Fruit fly (Drosophila melanogaster) whole organism, embryonic: ENCODE measurements around the gene Sps2.

Experiments
- Abd-B ChIP-seq: fragments of 200-800 bp; sonication (Bioruptor generic); optimal IDR thresholded peaks from 2 replicates; lab custom pipeline; 2018; ENCODE audit warnings: missing biosample characterization, mild to moderate bottlenecking, missing genetic modification characterization, moderate library complexity
- Atf3 ChIP-seq: fragments of 200-800 bp; sonication (Bioruptor generic); optimal IDR thresholded peaks from 3 replicates; lab custom pipeline; 2016; ENCODE audit warnings: missing biosample characterization, missing genetic modification characterization
- Bgb ChIP-seq: fragments of 200-800 bp; sonication (Bioruptor generic); IDR thresholded peaks from 2 replicates; pipeline ENCODE4 v1.3.6; 2022; ENCODE audit warnings: missing biosample characterization, missing genetic modification characterization; ENCODE audit not compliant: partially characterized antibody
- C15 ChIP-seq: fragments of 200-800 bp; sonication (Bioruptor generic); IDR thresholded peaks from 3 replicates; pipeline ENCODE4 v1.3.6; 2022; ENCODE audit warnings: missing biosample characterization, missing genetic modification characterization
- CG14710 ChIP-seq: fragments of 200-800 bp; sonication (Bioruptor generic); optimal IDR thresholded peaks from 3 replicates; lab custom pipeline; 2019; ENCODE audit warnings: missing biosample characterization, mild to moderate bottlenecking, missing genetic modification characterization, moderate library complexity
- CG15514 ChIP-seq: fragments of 200-800 bp; sonication (Bioruptor generic); optimal IDR thresholded peaks from 3 replicates; lab custom pipeline; 2017; ENCODE audit warnings: missing biosample characterization, missing genetic modification characterization, mild to moderate bottlenecking, moderate library complexity, missing genetic modification reagents
- CG1603 ChIP-seq: fragments of 200-800 bp; sonication (Bioruptor generic); optimal IDR thresholded peaks from 2 replicates; lab custom pipeline; 2019; ENCODE audit warnings: missing biosample characterization, mild to moderate bottlenecking, missing genetic modification characterization, moderate library complexity
- CG16779 ChIP-seq: fragments of 200-800 bp; sonication (Bioruptor generic); IDR thresholded peaks from 2 replicates; pipeline ENCODE4 v1.3.6; 2022; ENCODE audit warnings: missing biosample characterization, missing genetic modification characterization
- CG17912 ChIP-seq: fragments of 200-800 bp; sonication (Bioruptor generic); optimal IDR thresholded peaks from 2 replicates; lab custom pipeline; 2018; ENCODE audit warnings: missing biosample characterization, mild to moderate bottlenecking, missing genetic modification characterization
- CG1792 ChIP-seq: fragments of 200-800 bp; sonication (Bioruptor generic); optimal IDR thresholded peaks from 2 replicates; lab custom pipeline; 2016; ENCODE audit warnings: missing biosample characterization, missing genetic modification characterization
- CG18011 ChIP-seq: fragments of 200-800 bp; sonication (Bioruptor generic); optimal IDR thresholded peaks from 2 replicates; lab custom pipeline; 2017; ENCODE audit warnings: missing biosample characterization, missing genetic modification characterization, mild to moderate bottlenecking, moderate library complexity, missing genotype
- CG2199 ChIP-seq: fragments of 200-800 bp; sonication (Bioruptor generic); IDR thresholded peaks from 3 replicates; pipeline ENCODE4 v1.3.6; 2022; ENCODE audit warnings: missing biosample characterization, missing genetic modification characterization
- CG30020 ChIP-seq: fragments of 200-800 bp; optimal IDR thresholded peaks from 2 replicates; lab custom pipeline; 2019; ENCODE audit warnings: missing biosample characterization, mild to moderate bottlenecking, missing genetic modification characterization, moderate library complexity
- CG3163 ChIP-seq: fragments of 200-800 bp; sonication (Bioruptor generic); optimal IDR thresholded peaks from 3 replicates; lab custom pipeline; 2016; ENCODE audit warnings: missing biosample characterization, missing genetic modification characterization
- CG4282 ChIP-seq: fragments of 200-800 bp; sonication (Bioruptor generic); optimal IDR thresholded peaks from 2 replicates; lab custom pipeline; 2016; ENCODE audit warnings: missing biosample characterization, missing genetic modification characterization
- CG4617 ChIP-seq: fragments of 200-800 bp; sonication (Bioruptor generic); optimal IDR thresholded peaks from 3 replicates; lab custom pipeline; 2016; ENCODE audit warnings: missing biosample characterization, missing genetic modification characterization, borderline replicate concordance
- CG8089 ChIP-seq: fragments of 200-800 bp; sonication (Bioruptor generic); optimal IDR thresholded peaks from 3 replicates; lab custom pipeline; 2016; ENCODE audit warnings: missing biosample characterization, missing genetic modification characterization
- CG8478 ChIP-seq: fragments of >200 bp; optimal IDR thresholded peaks from 2 replicates; lab custom pipeline; 2018
- CG8765 ChIP-seq: fragments of 200-800 bp; sonication (Bioruptor generic); IDR thresholded peaks from 2 replicates; pipeline ENCODE4 v1.3.6; 2022; ENCODE audit warnings: missing biosample characterization, missing genetic modification characterization
- CG8924 ChIP-seq: fragments of 200-800 bp; optimal IDR thresholded peaks from 3 replicates; lab custom pipeline; 2019; ENCODE audit warnings: missing biosample characterization, mild to moderate bottlenecking, missing genetic modification characterization, moderate library complexity
- CoRest ChIP-seq: fragments of 200-800 bp; sonication (Bioruptor generic); optimal IDR thresholded peaks from 3 replicates; lab custom pipeline; 2018; ENCODE audit warnings: missing biosample characterization, mild to moderate bottlenecking, missing genetic modification characterization, moderate library complexity
- Dp ChIP-seq: fragments of 200-800 bp; sonication (Bioruptor generic); optimal IDR thresholded peaks from 2 replicates; lab custom pipeline; 2018; ENCODE audit warnings: missing biosample characterization, mild to moderate bottlenecking, missing genetic modification characterization, moderate library complexity
- Dref ChIP-seq: fragments of 200-800 bp; sonication (Bioruptor generic); IDR thresholded peaks from 2 replicates; pipeline ENCODE4 v1.3.6; 2022; ENCODE audit warnings: missing biosample characterization, missing genetic modification characterization
- ERR ChIP-seq: fragments of 200-800 bp; sonication (Bioruptor generic); optimal IDR thresholded peaks from 2 replicates; lab custom pipeline; 2016; ENCODE audit warnings: missing biosample characterization, missing genetic modification characterization
- Gug ChIP-seq: fragments of 200-800 bp; sonication (Bioruptor generic); IDR thresholded peaks from 4 replicates; pipeline ENCODE4 v1.3.6; 2022; ENCODE audit warnings: missing biosample characterization, missing genetic modification characterization
- HLH4C ChIP-seq: fragments of 200-800 bp; sonication (Bioruptor generic); IDR thresholded peaks from 3 replicates; pipeline ENCODE4 v1.3.6; 2022; ENCODE audit warnings: missing biosample characterization, missing genetic modification characterization; ENCODE audit not compliant: partially characterized antibody
- MBD-R2 ChIP-seq: fragments of 200-800 bp; sonication (Bioruptor generic); IDR thresholded peaks from 2 replicates; pipeline ENCODE4 v1.3.6; 2022; ENCODE audit warnings: missing biosample characterization, missing genetic modification characterization
- MESR4 ChIP-seq: fragments of 200-800 bp; sonication (Bioruptor generic); optimal IDR thresholded peaks from 2 replicates; lab custom pipeline; 2018; ENCODE audit warnings: missing biosample characterization, mild to moderate bottlenecking, missing genetic modification characterization, moderate library complexity
- Nf-YC ChIP-seq: fragments of 200-800 bp; optimal IDR thresholded peaks from 3 replicates; lab custom pipeline; 2019; ENCODE audit warnings: missing biosample characterization, mild to moderate bottlenecking, missing genetic modification characterization, moderate library complexity
- PHDP ChIP-seq: fragments of 200-800 bp; sonication (Bioruptor generic); optimal IDR thresholded peaks from 3 replicates; lab custom pipeline; 2018; ENCODE audit warnings: missing biosample characterization, mild to moderate bottlenecking, missing genetic modification characterization, moderate library complexity
- Sox102F ChIP-seq: fragments of 200-800 bp; sonication (Bioruptor generic); optimal IDR thresholded peaks from 2 replicates; lab custom pipeline; 2018; ENCODE audit warnings: missing biosample characterization, mild to moderate bottlenecking, missing genetic modification characterization, moderate library complexity
- Sry-β ChIP-seq: fragments of 200-800 bp; sonication (Bioruptor generic); optimal IDR thresholded peaks from 2 replicates; lab custom pipeline; 2018; ENCODE audit warnings: missing biosample characterization, mild to moderate bottlenecking, missing genetic modification characterization, moderate library complexity
- YL-1 ChIP-seq: fragments of 200-800 bp; sonication (Bioruptor generic); optimal IDR thresholded peaks from 3 replicates; lab custom pipeline; 2017; ENCODE audit warnings: missing biosample characterization, mild to moderate bottlenecking, missing genetic modification characterization
- ara ChIP-seq: fragments of 200-800 bp; sonication (Bioruptor generic); IDR thresholded peaks from 2 replicates; pipeline ENCODE4 v1.3.6; 2022; ENCODE audit warnings: missing biosample characterization, missing genetic modification characterization
- cad ChIP-seq: fragments of >200 bp; optimal IDR thresholded peaks from 2 replicates; lab custom pipeline; 2017; ENCODE audit warnings: missing biosample characterization, missing genetic modification characterization
- ftz-f1 ChIP-seq: fragments of 200-800 bp; sonication (Bioruptor generic); optimal IDR thresholded peaks from 2 replicates; lab custom pipeline; 2016; ENCODE audit warnings: missing biosample characterization, missing genetic modification characterization
- gfzf ChIP-seq: fragments of 200-800 bp; sonication (Bioruptor generic); optimal IDR thresholded peaks from 2 replicates; lab custom pipeline; 2016; ENCODE audit warnings: missing biosample characterization, mild to moderate bottlenecking, missing genetic modification characterization, moderate library complexity
- inv ChIP-seq: fragments of 200-800 bp; sonication (Bioruptor generic); IDR thresholded peaks from 2 replicates; pipeline ENCODE4 v1.3.6; 2022; ENCODE audit warnings: missing biosample characterization, missing genetic modification characterization; ENCODE audit not compliant: partially characterized antibody
- nom ChIP-seq: fragments of 200-800 bp; sonication (Bioruptor generic); optimal IDR thresholded peaks from 2 replicates; lab custom pipeline; 2017; ENCODE audit warnings: missing biosample characterization, missing genetic modification characterization, mild to moderate bottlenecking, moderate library complexity, missing genetic modification reagents
- pho ChIP-seq: fragments of 200-800 bp; sonication (Bioruptor generic); optimal IDR thresholded peaks from 2 replicates; lab custom pipeline; 2016; ENCODE audit warnings: missing biosample characterization, missing genetic modification characterization
- pzg ChIP-seq: fragments of 200-800 bp; sonication (Bioruptor generic); optimal IDR thresholded peaks from 3 replicates; lab custom pipeline; 2018; ENCODE audit warnings: missing biosample characterization, mild to moderate bottlenecking, missing genetic modification characterization, moderate library complexity
- row ChIP-seq: fragments of 200-800 bp; sonication (Bioruptor generic); IDR thresholded peaks from 3 replicates; pipeline ENCODE4 v1.3.6; 2022; ENCODE audit warnings: missing biosample characterization, missing genetic modification characterization
- sens ChIP-seq: fragments of 200-800 bp; sonication (Bioruptor generic); peaks from one replicate; lab custom pipeline; 2016; ENCODE audit warnings: missing biosample characterization, missing genetic modification characterization
- sens-2 ChIP-seq: fragments of 200-800 bp; sonication (Bioruptor generic); IDR thresholded peaks from 2 replicates; pipeline ENCODE4 v1.3.6; 2022; ENCODE audit warnings: missing biosample characterization, missing genetic modification characterization
- stwl ChIP-seq: fragments of 200-800 bp; sonication (Bioruptor generic); optimal IDR thresholded peaks from 3 replicates; lab custom pipeline; 2018; ENCODE audit warnings: missing biosample characterization, mild to moderate bottlenecking, missing genetic modification characterization, moderate library complexity
- tgo ChIP-seq: fragments of 200-800 bp; sonication (Bioruptor generic); IDR thresholded peaks from 3 replicates; pipeline ENCODE4 v1.3.6; 2022; ENCODE audit warnings: missing biosample characterization, missing genetic modification characterization
- trem ChIP-seq: fragments of 200-800 bp; optimal IDR thresholded peaks from 3 replicates; lab custom pipeline; 2019; ENCODE audit warnings: missing biosample characterization, mild to moderate bottlenecking, missing genetic modification characterization, moderate library complexity
- twi ChIP-seq: fragments of 200-800 bp; optimal IDR thresholded peaks from 2 replicates; lab custom pipeline; 2019; ENCODE audit warnings: missing biosample characterization, mild to moderate bottlenecking, missing genetic modification characterization, moderate library complexity

Gene Sps2

dm6 chr2L:10362408-10363067 is 20.1 kb downstream of the Sps2 start, which contains the start of the genes Cand1 and pim (continued):
- TF ChIP-seq MESR4 = peak; percentile 57
- TF ChIP-seq HLH4C (GFP tag; lab: Robert Waterston, UW) = peak; percentile 54; the same call in 1 of the 3 replicates
- peak; percentile 65 for TF ChIP-seq Bgb
- TF ChIP-seq YL-1 (GFP tag; lab: Kevin White, UChicago) = peak; percentile 52
- TF ChIP-seq ftz-f1 (GFP tag; lab: Kevin White, UChicago) = no peak
- peak; percentile 77 for TF ChIP-seq CG14710 (tag; lab: Kevin White, UChicago)
- peak; percentile 77 for TF ChIP-seq Dp (GFP tag; lab: Kevin White, UChicago)
- TF ChIP-seq cad (GFP tag; lab: Kevin White, UChicago) = no peak
- peak; percentile 15 for TF ChIP-seq twi
- TF ChIP-seq gfzf (GFP tag; lab: Kevin White, UChicago) = peak; percentile 78
- TF ChIP-seq Abd-B (GFP tag; lab: Kevin White, UChicago) = peak; percentile 36
- TF ChIP-seq CG16779 (GFP tag; lab: Robert Waterston, UW) = no peak
- peak; percentile 42; the same call in 1 of the 2 replicates for TF ChIP-seq Dref (GFP tag; lab: Robert Waterston, UW)
- TF ChIP-seq CG4282 (GFP tag; lab: Kevin White, UChicago) = no peak
- no peak for TF ChIP-seq CG2199 (GFP tag; lab: Robert Waterston, UW)
- TF ChIP-seq CG17912 = no peak
- TF ChIP-seq tgo (GFP tag; lab: Robert Waterston, UW) = no peak
- TF ChIP-seq PHDP (tag; lab: Kevin White, UChicago) = peak; percentile 8
- TF ChIP-seq ERR (GFP tag; lab: Kevin White, UChicago) = no peak
- TF ChIP-seq C15 (GFP tag; lab: Robert Waterston, UW) = no peak
- TF ChIP-seq, all 482 proteins: peak for 80

dm6 chr2L:10364229-10364628 is 21.8 kb downstream of the Sps2 start, which contains the start of gene lft:
Gene lft (plus strand): TSS chr2L:10364471.
- peak; percentile 42 for TF ChIP-seq trem (tag; lab: Kevin White, UChicago)
- TF ChIP-seq pho (GFP tag; lab: Kevin White, UChicago) = no peak
- TF ChIP-seq CG1792 (GFP tag; lab: Kevin White, UChicago) = no peak
- TF ChIP-seq ara = no peak
- TF ChIP-seq CG18011 = peak; percentile 81
- peak; percentile 8 for TF ChIP-seq CoRest (tag; lab: Kevin White, UChicago)
- peak; percentile 2 for TF ChIP-seq nom (GFP tag; lab: Kevin White, UChicago)
- 0 out of 3 replicates have a peak, but pooled peaks have one; percentile 45 for TF ChIP-seq CG2199 (GFP tag; lab: Robert Waterston, UW)
- peak; percentile 3 for TF ChIP-seq Nf-YC (tag; lab: Kevin White, UChicago)
- no peak for TF ChIP-seq CG8478 (lab: Kevin White, UChicago)
- no peak for TF ChIP-seq inv (GFP tag; lab: Robert Waterston, UW)
- peak; percentile 3 for TF ChIP-seq CG14710 (tag; lab: Kevin White, UChicago)
- TF ChIP-seq Sox102F (GFP tag; lab: Kevin White, UChicago) = no peak
- TF ChIP-seq gfzf (GFP tag; lab: Kevin White, UChicago) = peak; percentile 48
- TF ChIP-seq MESR4 = peak; percentile 52
- no peak for TF ChIP-seq CG3163 (GFP tag; lab: Kevin White, UChicago)
- no peak for TF ChIP-seq CG8765 (GFP tag; lab: Robert Waterston, UW)
- TF ChIP-seq CG4617 (GFP tag; lab: Kevin White, UChicago) = peak; percentile 8
- peak; percentile 32 for TF ChIP-seq YL-1 (GFP tag; lab: Kevin White, UChicago)
- TF ChIP-seq row (GFP tag; lab: Robert Waterston, UW) = peak; percentile 55; the same call in 2 of the 3 replicates
- TF ChIP-seq sens (GFP tag; lab: Kevin White, UChicago) = peak; percentile 30
- no peak for TF ChIP-seq CG8089 (GFP tag; lab: Kevin White, UChicago)
- TF ChIP-seq stwl (tag; lab: Kevin White, UChicago) = peak; percentile 7
- TF ChIP-seq Gug (GFP tag; lab: Robert Waterston, UW) = no peak
- TF ChIP-seq CG30020 (tag; lab: Kevin White, UChicago) = peak; percentile 80
- peak; percentile 90 for TF ChIP-seq Sry-β (GFP tag; lab: Kevin White, UChicago)
- no peak for TF ChIP-seq sens-2
- 0 out of 2 replicates have a peak, but pooled peaks have one; percentile 30 for TF ChIP-seq MBD-R2
- peak; percentile 51 for TF ChIP-seq CG1603 (tag; lab: Kevin White, UChicago)
- no peak for TF ChIP-seq Atf3 (GFP tag; lab: Kevin White, UChicago)
- TF ChIP-seq pzg (GFP tag; lab: Kevin White, UChicago) = peak; percentile 24
- peak; percentile 31 for TF ChIP-seq CG8924 (tag; lab: Kevin White, UChicago)
- TF ChIP-seq CG15514 (GFP tag; lab: Kevin White, UChicago) = peak; percentile 5
